Worm (Caenorhabditis elegans) whole organism, L3 larva: ENCODE results near the gene T01D3.1.

Experiments used
- ama-1 ChIP-seq: fragments of 150-350 bp; optimal IDR thresholded peaks from 2 replicates; lab custom pipeline; 2018
- egl-27 ChIP-seq: sonication (generic microtip); optimal IDR thresholded peaks from 4 replicates; lab custom pipeline; 2017; ENCODE audit warnings: missing biosample characterization, missing genetic modification reagents, missing genetic modification characterization
- nhr-23 ChIP-seq: fragments of 150-350 bp; optimal IDR thresholded peaks from 2 replicates; lab custom pipeline; 2014; ENCODE audit warnings: missing biosample characterization, missing genetic modification reagents, missing genetic modification characterization
- nhr-25 ChIP-seq: sonication (generic microtip); optimal IDR thresholded peaks from 2 replicates; lab custom pipeline; 2017; ENCODE audit warnings: missing biosample characterization, missing genetic modification characterization
- nhr-67 ChIP-seq: fragments of 150-350 bp; optimal IDR thresholded peaks from 2 replicates; lab custom pipeline; 2014; ENCODE audit warnings: missing biosample characterization, missing genetic modification characterization
- nhr-77 ChIP-seq: fragments of 150-350 bp; optimal IDR thresholded peaks from 2 replicates; lab custom pipeline; 2014; ENCODE audit warnings: missing biosample characterization, missing genetic modification characterization
- pha-4 ChIP-seq: fragments of 150-350 bp; optimal IDR thresholded peaks from 2 replicates; lab custom pipeline; 2014; ENCODE audit warnings: missing biosample characterization, missing genetic modification reagents, missing genetic modification characterization
- unc-39 ChIP-seq: sonication (generic microtip); optimal IDR thresholded peaks from 4 replicates; lab custom pipeline; 2017; ENCODE audit warnings: missing biosample characterization, missing genetic modification characterization
- ztf-11 ChIP-seq: fragments of 150-350 bp; optimal IDR thresholded peaks from 2 replicates; lab custom pipeline; 2014; ENCODE audit warnings: missing biosample characterization, missing genetic modification characterization

DNA sequence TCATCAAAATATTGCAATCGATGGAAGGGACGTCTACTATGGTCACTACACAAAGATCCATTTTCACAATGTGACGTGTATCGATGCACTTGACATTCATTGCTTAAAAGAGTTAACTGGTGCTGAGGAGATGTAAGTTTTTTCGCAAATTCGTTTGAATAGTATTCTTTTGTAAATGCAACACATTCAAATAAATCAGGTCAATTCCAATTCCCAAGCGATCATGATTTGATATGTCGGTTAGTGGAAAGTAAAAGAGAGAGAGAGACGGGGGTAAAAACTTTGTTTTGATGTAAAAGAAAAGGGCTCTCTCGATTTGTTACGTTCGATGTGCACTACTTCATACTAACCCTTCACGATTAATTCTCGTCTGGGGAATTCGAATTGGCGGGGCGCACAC lies 584 bp downstream of the T01D3.1 start:
- TF ChIP-seq egl-27 (tag; lab: Kevin White, UChicago) (no peak), nhr-25 (no peak), nhr-23 (tag; lab: Kevin White, UChicago) (no peak), ztf-11 (tag; lab: Kevin White, UChicago) (no peak), pha-4 (tag; lab: Kevin White, UChicago) (no peak), nhr-77 (tag; lab: Kevin White, UChicago) (no peak), ama-1 (lab: Kevin White, UChicago) (no peak), nhr-67 (no peak), unc-39 (no peak)
